Fruit fly (Drosophila melanogaster): ENCODE measurements around the gene CG31937.

The CG31937 gene

dm6 chr2L:1704746-1705145 is 24.9 kb upstream of the CG31937 start, which contains the start of gene cpb:
cpb (plus strand) TSS chr2L:1704902.
- TF ChIP-seq Sp1 (GFP tag; optimal IDR thresholded peaks at IDR 0.05): no peak
- peak; percentile 39 for TF ChIP-seq Myc (optimal IDR thresholded peaks at IDR 0.05)

- TF ChIP-seq Jra (GFP tag; optimal IDR thresholded peaks at IDR 0.05) (no peak), usp (GFP tag; optimal IDR thresholded peaks at IDR 0.05) (no peak), Rel (GFP tag; optimal IDR thresholded peaks at IDR 0.05) (no peak), Rel (tag; optimal IDR thresholded peaks at IDR 0.05) (no peak), ey (GFP tag; optimal IDR thresholded peaks at IDR 0.05) (no peak), CG9705 (GFP tag; optimal IDR thresholded peaks at IDR 0.05) (no peak), dsf (GFP tag; optimal IDR thresholded peaks at IDR 0.05; ENCODE audit: borderline replicate concordance) (no peak), jim (GFP tag; optimal IDR thresholded peaks at IDR 0.05) (no peak), lola (GFP tag; optimal IDR thresholded peaks at IDR 0.05) (no peak)
Measured at dm6 chr2L:1706961-1707360, 22.7 kb upstream of the CG31937 start.

dm6 chr2L:1708110-1708509 is 21.6 kb upstream of the CG31937 start:
- TF ChIP-seq h (GFP tag; optimal IDR thresholded peaks at IDR 0.05): no peak

- TF ChIP-seq sv (GFP tag; optimal IDR thresholded peaks at IDR 0.05): no peak
- peak in 1 of 2 experiments; percentile 7 for TF ChIP-seq foxo (GFP tag; optimal IDR thresholded peaks at IDR 0.05)
- TF ChIP-seq Rel (GFP tag; optimal IDR thresholded peaks at IDR 0.05): no peak
- TF ChIP-seq Rel (tag; optimal IDR thresholded peaks at IDR 0.05): peak; percentile 77
- peak; percentile 32 for TF ChIP-seq h (GFP tag; optimal IDR thresholded peaks at IDR 0.05)
- TF ChIP-seq fru (GFP tag; optimal IDR thresholded peaks at IDR 0.05): peak; percentile 21
- no peak for TF ChIP-seq CG32264 (GFP tag; optimal IDR thresholded peaks at IDR 0.05)
Measured at dm6 chr2L:1709316-1709715, 20.4 kb upstream of the CG31937 start.

- TF ChIP-seq br (GFP tag; optimal IDR thresholded peaks at IDR 0.05) (peak; percentile 7), Rel (GFP tag; optimal IDR thresholded peaks at IDR 0.05) (no peak), Rel (tag; optimal IDR thresholded peaks at IDR 0.05) (peak; percentile 44), Sp1 (GFP tag; optimal IDR thresholded peaks at IDR 0.05) (peak; percentile 6), fru (GFP tag; optimal IDR thresholded peaks at IDR 0.05) (no peak), h (GFP tag; optimal IDR thresholded peaks at IDR 0.05) (peak; percentile 29), HLH106 (tag; optimal IDR thresholded peaks at IDR 0.05) (no peak), rgr (GFP tag; optimal IDR thresholded peaks at IDR 0.05) (peak; percentile 27)
Measured at dm6 chr2L:1710224-1710623, 19.5 kb upstream of the CG31937 start, which contains the start of the genes CG17660 and mRpL48. CG17660 (minus strand) TSS chr2L:1710421. mRpL48 (plus strand) TSS chr2L:1710462.

- peak; percentile 62 for TF ChIP-seq Hr83 (GFP tag; optimal IDR thresholded peaks at IDR 0.05; ENCODE audit: poor library complexity, severe bottlenecking)
- no peak for TF ChIP-seq dmrt93B (GFP tag; optimal IDR thresholded peaks at IDR 0.05)
- TF ChIP-seq woc (GFP tag; optimal IDR thresholded peaks at IDR 0.05): no peak
- no peak for TF ChIP-seq CG32264 (GFP tag; optimal IDR thresholded peaks at IDR 0.05)
- no peak for TF ChIP-seq Jra (GFP tag; optimal IDR thresholded peaks at IDR 0.05)
- TF ChIP-seq fru (GFP tag; optimal IDR thresholded peaks at IDR 0.05): no peak
- TF ChIP-seq jim (GFP tag; optimal IDR thresholded peaks at IDR 0.05): no peak
- TF ChIP-seq sv (GFP tag; optimal IDR thresholded peaks at IDR 0.05): no peak
- no peak for TF ChIP-seq Dfd (GFP tag; optimal IDR thresholded peaks at IDR 0.05)
- TF ChIP-seq dsf (GFP tag; optimal IDR thresholded peaks at IDR 0.05; ENCODE audit: borderline replicate concordance): no peak
- TF ChIP-seq GATAd (GFP tag; optimal IDR thresholded peaks at IDR 0.05): no peak
- TF ChIP-seq OdsH (GFP tag; optimal IDR thresholded peaks at IDR 0.05): no peak
- TF ChIP-seq Dif (GFP tag; optimal IDR thresholded peaks at IDR 0.05; ENCODE audit: partially characterized antibody): no peak
- no peak for TF ChIP-seq CG9705 (GFP tag; optimal IDR thresholded peaks at IDR 0.05)
- TF ChIP-seq N (GFP tag; optimal IDR thresholded peaks at IDR 0.05): no peak
- TF ChIP-seq Mio (GFP tag; optimal IDR thresholded peaks at IDR 0.05): no peak
- no peak for TF ChIP-seq Hr78 (GFP tag; optimal IDR thresholded peaks at IDR 0.05)
- no peak for TF ChIP-seq Sp1 (GFP tag; optimal IDR thresholded peaks at IDR 0.05)
- TF ChIP-seq Abd-B (GFP tag; optimal IDR thresholded peaks at IDR 0.05): no peak
- TF ChIP-seq tai (GFP tag; optimal IDR thresholded peaks at IDR 0.05): no peak
- no peak for TF ChIP-seq Vsx2 (GFP tag; optimal IDR thresholded peaks at IDR 0.05; ENCODE audit: partially characterized antibody)
- TF ChIP-seq h (GFP tag; optimal IDR thresholded peaks at IDR 0.05): peak; percentile 30
- TF ChIP-seq Myc (optimal IDR thresholded peaks at IDR 0.05): peak; percentile 87
- no peak for TF ChIP-seq rgr (GFP tag; optimal IDR thresholded peaks at IDR 0.05)
- TF ChIP-seq Rel (GFP tag; optimal IDR thresholded peaks at IDR 0.05): no peak
- TF ChIP-seq Rel (tag; optimal IDR thresholded peaks at IDR 0.05): no peak
Measured at dm6 chr2L:1715699-1716333, 13.9 kb upstream of the CG31937 start, which contains the start of gene frtz. frtz (minus strand) TSS chr2L:1715851.

All from whole organism, wandering third instar larva.